Fruit fly (Drosophila melanogaster): ENCODE measurements around the gene rpr.

DNA sequence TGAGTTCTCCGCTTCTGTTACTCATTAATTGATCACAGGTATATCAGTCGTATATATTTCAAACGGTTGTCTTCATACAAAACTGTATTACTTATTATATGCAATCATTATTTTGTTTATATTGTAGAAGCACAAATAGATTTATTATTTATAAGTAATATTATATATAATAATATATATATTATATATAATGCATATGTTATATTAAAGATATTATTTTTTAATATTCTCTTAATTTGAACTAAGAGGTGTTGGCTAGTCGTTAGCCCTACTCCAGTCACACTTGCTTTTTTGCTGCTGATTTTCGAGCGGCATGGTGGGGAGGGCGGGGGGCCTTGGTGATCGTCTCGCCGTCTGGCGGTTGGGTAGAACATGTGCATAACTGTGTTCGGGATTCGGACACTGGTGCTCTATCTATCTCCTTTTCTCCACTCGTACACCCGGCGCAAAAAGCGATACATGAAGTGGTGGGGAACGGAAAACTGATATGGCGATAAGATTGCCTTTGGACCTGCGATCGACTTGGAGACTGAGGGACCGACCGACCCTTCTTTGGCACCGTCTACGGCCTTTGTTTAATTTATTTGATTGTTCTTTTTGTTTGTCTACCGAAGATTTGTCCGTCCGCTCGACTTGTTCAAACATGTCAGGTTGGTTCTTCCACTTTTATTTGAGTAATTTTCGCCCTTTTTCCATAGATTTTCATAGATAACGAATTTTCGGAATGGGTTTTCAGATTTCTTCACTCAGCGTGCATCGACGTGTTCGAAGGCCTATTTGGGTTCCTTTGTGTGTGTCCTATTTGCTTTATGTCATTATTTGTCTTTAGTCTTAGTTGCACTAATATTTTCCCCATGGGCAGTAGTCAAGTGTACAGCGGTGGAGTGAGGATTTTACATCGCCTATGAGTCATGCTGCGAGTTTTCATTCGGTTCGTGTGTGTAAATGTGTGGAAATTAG lies 4.7 kb upstream of the rpr start:
- TF ChIP-seq h (optimal IDR thresholded peaks at IDR 0.05) (no peak), Sin3A (optimal IDR thresholded peaks at IDR 0.05) (no peak), psq (optimal IDR thresholded peaks at IDR 0.05) (no peak)

All from Kc167 (cell line).